Worm (Caenorhabditis elegans): ENCODE results near the gene F44A6.4.

F44A6.4 gene

DNA sequence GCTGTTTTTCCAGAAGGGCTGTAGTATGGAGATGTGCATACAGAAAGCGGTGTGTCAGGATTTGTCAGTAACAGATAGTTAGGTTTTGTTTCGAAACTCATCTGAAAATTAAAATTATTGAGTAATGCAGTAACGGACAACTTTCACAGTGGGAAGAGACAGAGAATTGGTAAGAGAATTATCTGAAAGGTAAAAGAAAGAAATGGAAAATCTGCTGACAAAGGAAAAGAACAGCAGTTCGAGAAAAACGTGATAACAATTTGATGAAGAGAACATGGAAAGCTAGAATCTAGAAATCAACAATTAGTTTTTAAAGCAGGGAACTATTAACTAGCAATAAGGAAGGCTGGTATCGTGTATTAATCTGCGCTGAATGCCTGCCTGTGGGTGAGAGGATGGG, 10.0 kb downstream of the F44A6.4 start, which contains the start of gene sex-1:
Gene sex-1, minus strand, starts transcription at position 101 of the 400 bp plus-strand sequence.
- TF ChIP-seq fkh-4 (tag; optimal IDR thresholded peaks at IDR 0.05; ENCODE audit: borderline replicate concordance): no peak
- TF ChIP-seq lin-15B (tag; optimal IDR thresholded peaks at IDR 0.05): no peak
- TF ChIP-seq snu-23 (GFP tag; optimal IDR thresholded peaks at IDR 0.05): no peak
- no peak for TF ChIP-seq efl-3 (GFP tag; optimal IDR thresholded peaks at IDR 0.05)
- TF ChIP-seq nhr-90 (tag; optimal IDR thresholded peaks at IDR 0.05; ENCODE audit: poor library complexity): no peak
- TF ChIP-seq grh-1 (GFP tag; IDR thresholded peaks at IDR 0.05): no peak
- no peak for TF ChIP-seq C34B4.2 (tag; optimal IDR thresholded peaks at IDR 0.05)
- no peak for TF ChIP-seq egl-13 (tag; optimal IDR thresholded peaks at IDR 0.05)
- no peak for TF ChIP-seq alr-1 (tag; optimal IDR thresholded peaks at IDR 0.05; ENCODE audit: borderline replicate concordance)
- no peak for TF ChIP-seq C04F5.9 (tag; optimal IDR thresholded peaks at IDR 0.05)
- no peak for TF ChIP-seq egl-27 (tag; optimal IDR thresholded peaks at IDR 0.05)
- no peak for TF ChIP-seq C16A3.4 (tag; optimal IDR thresholded peaks at IDR 0.05)
- TF ChIP-seq zag-1 (tag; optimal IDR thresholded peaks at IDR 0.05): no peak
- TF ChIP-seq lin-13 (GFP tag; optimal IDR thresholded peaks at IDR 0.05): no peak
- TF ChIP-seq tbx-2 (tag; optimal IDR thresholded peaks at IDR 0.05): no peak
- TF ChIP-seq hlh-4 (tag; optimal IDR thresholded peaks at IDR 0.05): no peak

DNA sequence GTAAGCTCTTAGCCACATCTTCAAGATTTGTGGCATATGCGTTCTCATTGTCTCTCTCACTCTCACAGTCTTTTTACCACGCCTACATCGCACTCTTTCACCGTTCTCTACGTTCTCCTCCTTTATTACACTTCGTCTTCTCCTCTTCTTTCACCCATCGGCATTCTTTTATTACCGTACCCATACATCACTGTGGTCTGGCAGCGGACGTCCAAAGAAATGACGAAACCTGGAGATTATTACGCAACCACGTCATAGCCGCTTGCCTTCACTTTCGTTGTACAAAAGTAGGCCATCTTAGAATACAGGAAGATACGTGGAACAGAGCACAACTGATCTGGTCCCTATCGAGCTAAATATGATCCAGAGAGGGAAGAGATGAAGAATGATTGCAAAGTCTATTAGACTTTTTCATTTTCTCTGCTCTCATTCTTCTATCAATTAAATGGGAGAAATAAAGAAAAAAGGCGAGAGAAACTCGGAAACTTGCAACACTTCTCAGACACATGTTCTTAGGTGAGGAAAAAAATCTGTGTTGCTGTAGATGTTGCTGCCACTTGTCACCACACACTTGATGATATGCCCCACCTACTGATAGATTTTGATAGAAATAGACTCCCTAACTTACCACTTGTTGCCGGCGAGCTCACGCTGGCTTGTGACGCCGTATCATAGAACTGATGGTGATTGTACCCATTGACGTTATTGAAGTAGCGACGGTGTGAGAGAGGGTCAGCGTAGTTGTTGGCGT, 10.8 kb downstream of the F44A6.4 start:
- TF ChIP-seq snu-23 (GFP tag; optimal IDR thresholded peaks at IDR 0.05) (peak; percentile 13), lin-14 (GFP tag; optimal IDR thresholded peaks at IDR 0.05) (peak; percentile 63), rnt-1 (tag; optimal IDR thresholded peaks at IDR 0.05) (peak; percentile 62), mep-1 (tag; optimal IDR thresholded peaks at IDR 0.05) (peak; percentile 9), nhr-71 (tag; optimal IDR thresholded peaks at IDR 0.05) (peak; percentile 60), blmp-1 (tag; optimal IDR thresholded peaks at IDR 0.05) (peak; percentile 71), pag-3 (tag; optimal IDR thresholded peaks at IDR 0.05; ENCODE audit: borderline replicate concordance, insufficient read depth) (no peak), nhr-12 (tag; optimal IDR thresholded peaks at IDR 0.05) (no peak), fkh-10 (GFP tag; optimal IDR thresholded peaks at IDR 0.05) (no peak), nhr-20 (tag; optimal IDR thresholded peaks at IDR 0.05) (peak; percentile 16)

DNA sequence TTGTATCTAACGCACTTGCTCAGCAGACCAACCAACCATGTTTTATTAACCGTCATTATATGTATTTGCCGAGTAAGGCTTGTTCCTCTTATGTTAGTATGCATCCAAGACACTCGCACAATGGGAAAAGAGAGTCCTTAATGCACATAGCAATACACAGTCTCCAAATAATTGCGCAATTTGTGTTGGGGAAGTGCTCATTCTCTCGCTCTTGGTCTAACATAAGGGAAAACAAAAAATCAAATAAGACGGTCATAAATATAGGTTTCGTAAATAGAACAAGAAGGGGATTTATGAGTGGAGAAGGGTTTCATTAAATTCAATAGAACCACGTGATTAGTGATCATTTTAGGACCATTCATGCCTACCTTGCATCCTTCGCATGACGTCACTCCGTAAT, 11.8 kb downstream of the F44A6.4 start:
- TF ChIP-seq hpl-2 (GFP tag; optimal IDR thresholded peaks at IDR 0.05): no peak
- TF ChIP-seq nhr-11 (tag; optimal IDR thresholded peaks at IDR 0.05): no peak
- TF ChIP-seq fkh-4 (tag; optimal IDR thresholded peaks at IDR 0.05; ENCODE audit: borderline replicate concordance): no peak
- TF ChIP-seq tlp-1 (tag; optimal IDR thresholded peaks at IDR 0.05): no peak
- TF ChIP-seq nhr-20 (tag; optimal IDR thresholded peaks at IDR 0.05): no peak
- TF ChIP-seq nhr-76 (tag; optimal IDR thresholded peaks at IDR 0.05): no peak
- no peak for TF ChIP-seq dpl-1 (GFP tag; optimal IDR thresholded peaks at IDR 0.05)
- no peak for TF ChIP-seq egl-13 (tag; optimal IDR thresholded peaks at IDR 0.05)
- no peak for TF ChIP-seq ets-5 (GFP tag; IDR thresholded peaks at IDR 0.05)
- no peak for TF ChIP-seq ama-1 (optimal IDR thresholded peaks at IDR 0.05)
- no peak for TF ChIP-seq fos-1 (tag; optimal IDR thresholded peaks at IDR 0.05)
- TF ChIP-seq jun-1 (tag; optimal IDR thresholded peaks at IDR 0.05): no peak
- TF ChIP-seq isw-1 (GFP tag; IDR thresholded peaks at IDR 0.05): no peak
- TF ChIP-seq unc-86 (tag; optimal IDR thresholded peaks at IDR 0.05): no peak
- TF ChIP-seq ztf-4 (tag; optimal IDR thresholded peaks at IDR 0.05): no peak
- no peak for TF ChIP-seq alr-1 (tag; optimal IDR thresholded peaks at IDR 0.05; ENCODE audit: borderline replicate concordance)
- no peak for TF ChIP-seq lsy-2 (tag; optimal IDR thresholded peaks at IDR 0.05)
